Fruit fly (Drosophila melanogaster) whole organism, embryonic: ENCODE results near the gene nanos.

Source experiments
- Adf1 ChIP-seq: fragments of 200-800 bp; sonication (Bioruptor generic); IDR thresholded peaks from 2 replicates; pipeline ENCODE4 v1.3.6; 2022; ENCODE audit warnings: missing biosample characterization, missing genetic modification characterization
- CG1024 ChIP-seq: fragments of 200-800 bp; sonication (Bioruptor generic); IDR thresholded peaks from 2 replicates; pipeline ENCODE4 v1.3.6; 2022; ENCODE audit warnings: missing biosample characterization, missing genetic modification characterization
- CG11093 ChIP-seq: fragments of 200-800 bp; sonication (Bioruptor generic); IDR thresholded peaks from 3 replicates; pipeline ENCODE4 v1.3.6; 2022; ENCODE audit warnings: missing biosample characterization, missing genetic modification characterization
- CG11504 ChIP-seq: fragments of 200-800 bp; sonication (Bioruptor generic); optimal IDR thresholded peaks from 3 replicates; lab custom pipeline; 2019; ENCODE audit warnings: missing biosample characterization, mild to moderate bottlenecking, missing genetic modification characterization, moderate library complexity
- CG12299 ChIP-seq: fragments of 200-800 bp; sonication (Bioruptor generic); optimal IDR thresholded peaks from 2 replicates; lab custom pipeline; 2018; ENCODE audit warnings: missing biosample characterization, mild to moderate bottlenecking, missing genetic modification characterization
- CG17186 ChIP-seq: fragments of 200-800 bp; sonication (Bioruptor generic); optimal IDR thresholded peaks from 3 replicates; lab custom pipeline; 2017; ENCODE audit warnings: missing biosample characterization, missing genetic modification reagents, missing genetic modification characterization
- CG17568 ChIP-seq: fragments of 200-800 bp; sonication (Bioruptor generic); optimal IDR thresholded peaks from 2 replicates; lab custom pipeline; 2018; ENCODE audit warnings: missing biosample characterization, mild to moderate bottlenecking, missing genetic modification characterization, moderate library complexity
- CG18262 ChIP-seq: fragments of 200-800 bp; optimal IDR thresholded peaks from 3 replicates; lab custom pipeline; 2019; ENCODE audit warnings: missing biosample characterization, mild to moderate bottlenecking, missing genetic modification characterization, moderate library complexity
- CG18599 ChIP-seq: fragments of 200-800 bp; sonication (Bioruptor generic); optimal IDR thresholded peaks from 3 replicates; lab custom pipeline; 2017; ENCODE audit warnings: missing biosample characterization, missing genetic modification characterization, mild to moderate bottlenecking, moderate library complexity, missing genetic modification reagents
- CG18619 ChIP-seq: fragments of 200-800 bp; sonication (Bioruptor generic); optimal IDR thresholded peaks from 3 replicates; lab custom pipeline; 2017; ENCODE audit warnings: missing biosample characterization, mild to moderate bottlenecking, missing genetic modification characterization
- CG2199 ChIP-seq: fragments of 200-800 bp; sonication (Bioruptor generic); IDR thresholded peaks from 3 replicates; pipeline ENCODE4 v1.3.6; 2022; ENCODE audit warnings: missing biosample characterization, missing genetic modification characterization
- CG33557 ChIP-seq: fragments of 200-800 bp; sonication (Bioruptor generic); optimal IDR thresholded peaks from 2 replicates; lab custom pipeline; 2019; ENCODE audit warnings: missing biosample characterization, mild to moderate bottlenecking, missing genetic modification characterization, moderate library complexity
- CG34422 ChIP-seq: fragments of 200-800 bp; sonication (Bioruptor generic); IDR thresholded peaks from 3 replicates; pipeline ENCODE4 v1.3.6; 2022; ENCODE audit warnings: missing biosample characterization, missing genetic modification characterization
- CG43689 ChIP-seq: fragments of 200-800 bp; sonication (Bioruptor generic); IDR thresholded peaks from 2 replicates; pipeline ENCODE4 v1.3.6; 2022; ENCODE audit warnings: missing biosample characterization, missing genetic modification characterization
- CG4404 ChIP-seq: fragments of 200-800 bp; sonication (Bioruptor generic); IDR thresholded peaks from 2 replicates; pipeline ENCODE4 v1.3.6; 2022; ENCODE audit warnings: missing biosample characterization, missing genetic modification characterization
- CG4820 ChIP-seq: fragments of 200-800 bp; sonication (Bioruptor generic); optimal IDR thresholded peaks from 3 replicates; lab custom pipeline; 2016; ENCODE audit warnings: missing biosample characterization, missing genetic modification characterization
- CG8290 ChIP-seq, 3 experiments: fragments of 200-800 bp; sonication (Bioruptor generic); optimal IDR thresholded peaks; 2 replicates each; lab custom pipeline; 2016 to 2019; ENCODE audit warnings: missing biosample characterization in 3 of 3, missing genetic modification characterization in 3 of 3, mild to moderate bottlenecking in 2 of 3, moderate library complexity in 1 of 3
- CG9932 ChIP-seq: fragments of 200-800 bp; sonication (Bioruptor generic); IDR thresholded peaks from 2 replicates; pipeline ENCODE4 v1.3.6; 2022; ENCODE audit warnings: missing biosample characterization, missing genetic modification characterization
- D ChIP-seq, 2 experiments: fragments of 200-800 bp in 1 of 2; fragments of >200 bp in 1 of 2; sonication (Bioruptor generic) in 1 of 2; optimal IDR thresholded peaks; 2 replicates in 1 of 2; 3 replicates in 1 of 2; lab custom pipeline; 2017; ENCODE audit warnings: mild to moderate bottlenecking in 1 of 2, missing biosample characterization in 1 of 2, missing genetic modification characterization in 1 of 2, missing genetic modification reagents in 1 of 2
- Dref ChIP-seq: fragments of 200-800 bp; sonication (Bioruptor generic); IDR thresholded peaks from 2 replicates; pipeline ENCODE4 v1.3.6; 2022; ENCODE audit warnings: missing biosample characterization, missing genetic modification characterization
- H2.0 ChIP-seq: fragments of 200-800 bp; sonication (Bioruptor generic); IDR thresholded peaks from 2 replicates; pipeline ENCODE4 v1.3.6; 2022; ENCODE audit warnings: missing biosample characterization, missing genetic modification characterization
- HHEX ChIP-seq: fragments of 200-800 bp; sonication (Bioruptor generic); optimal IDR thresholded peaks from 3 replicates; lab custom pipeline; 2017; ENCODE audit warnings: missing biosample characterization, mild to moderate bottlenecking, missing genetic modification characterization, missing genetic modification reagents
- HLH54F ChIP-seq: fragments of 200-800 bp; sonication (Bioruptor generic); optimal IDR thresholded peaks from 3 replicates; lab custom pipeline; 2016; ENCODE audit warnings: missing biosample characterization, missing genetic modification characterization
- Hmx ChIP-seq: fragments of 200-800 bp; sonication (Bioruptor generic); optimal IDR thresholded peaks from 2 replicates; lab custom pipeline; 2016; ENCODE audit warnings: missing biosample characterization, missing genetic modification characterization
- Jarid2 ChIP-seq: fragments of 200-800 bp; sonication (Bioruptor generic); optimal IDR thresholded peaks from 3 replicates; lab custom pipeline; 2017; ENCODE audit warnings: mild to moderate bottlenecking, missing biosample characterization, missing genetic modification reagents, missing genetic modification characterization
- MBD-R2 ChIP-seq: fragments of 200-800 bp; sonication (Bioruptor generic); IDR thresholded peaks from 2 replicates; pipeline ENCODE4 v1.3.6; 2022; ENCODE audit warnings: missing biosample characterization, missing genetic modification characterization
- NFAT ChIP-seq: fragments of 200-800 bp; sonication (Bioruptor generic); IDR thresholded peaks from 2 replicates; pipeline ENCODE4 v1.3.6; 2022; ENCODE audit warnings: missing biosample characterization, missing genetic modification characterization
- Neu2 ChIP-seq: fragments of 200-800 bp; sonication (Bioruptor generic); optimal IDR thresholded peaks from 3 replicates; lab custom pipeline; 2016; ENCODE audit warnings: missing biosample characterization, missing genetic modification characterization, borderline replicate concordance
- Pdp1 ChIP-seq, 2 experiments: fragments of 200-800 bp; sonication (Bioruptor generic); optimal IDR thresholded peaks; 3 replicates each; lab custom pipeline; 2016; ENCODE audit warnings: missing biosample characterization in 2 of 2, missing genetic modification characterization in 2 of 2, mild to moderate bottlenecking in 1 of 2, moderate library complexity in 1 of 2
- Sox102F ChIP-seq: fragments of 200-800 bp; sonication (Bioruptor generic); optimal IDR thresholded peaks from 2 replicates; lab custom pipeline; 2018; ENCODE audit warnings: missing biosample characterization, mild to moderate bottlenecking, missing genetic modification characterization, moderate library complexity
- Xbp1 ChIP-seq: fragments of 200-800 bp; sonication (Bioruptor generic); optimal IDR thresholded peaks from 3 replicates; lab custom pipeline; 2016; ENCODE audit warnings: missing biosample characterization, mild to moderate bottlenecking, missing genetic modification characterization
- az2 ChIP-seq: fragments of 200-800 bp; sonication (Bioruptor generic); optimal IDR thresholded peaks from 3 replicates; lab custom pipeline; 2016; ENCODE audit warnings: missing biosample characterization, missing genetic modification characterization
- bsh ChIP-seq, 2 experiments: fragments of 200-800 bp; sonication (Bioruptor generic); optimal IDR thresholded peaks; 2 replicates each; lab custom pipeline; 2017 to 2018; ENCODE audit warnings: mild to moderate bottlenecking in 2 of 2, missing biosample characterization in 2 of 2, missing genetic modification characterization in 2 of 2, moderate library complexity in 1 of 2
- cas ChIP-seq: fragments of 200-800 bp; sonication (Bioruptor generic); IDR thresholded peaks from 2 replicates; pipeline ENCODE4 v1.3.6; 2022; ENCODE audit warnings: missing biosample characterization, missing genetic modification characterization
- caup ChIP-seq: fragments of 200-800 bp; sonication (Bioruptor generic); optimal IDR thresholded peaks from 3 replicates; lab custom pipeline; 2017; ENCODE audit warnings: missing biosample characterization, mild to moderate bottlenecking, missing genetic modification characterization, moderate library complexity; ENCODE audit not compliant: severe bottlenecking
- chif ChIP-seq, 2 experiments: fragments of 200-800 bp; sonication (Bioruptor generic); optimal IDR thresholded peaks; 3 replicates each; lab custom pipeline; 2016; ENCODE audit warnings: missing biosample characterization in 2 of 2, missing genetic modification characterization in 2 of 2
- cwo ChIP-seq: fragments of 200-800 bp; sonication (Bioruptor generic); optimal IDR thresholded peaks from 3 replicates; lab custom pipeline; 2017; ENCODE audit warnings: missing biosample characterization, missing genetic modification characterization, mild to moderate bottlenecking, moderate library complexity, missing genetic modification reagents
- dm ChIP-seq: fragments of 200-800 bp; sonication (Bioruptor generic); optimal IDR thresholded peaks from 3 replicates; lab custom pipeline; 2016; ENCODE audit warnings: missing biosample characterization, missing genetic modification characterization
- eyg ChIP-seq: fragments of 200-800 bp; sonication (Bioruptor generic); optimal IDR thresholded peaks from 3 replicates; lab custom pipeline; 2016; ENCODE audit warnings: missing biosample characterization, missing genetic modification characterization
- gfzf ChIP-seq: fragments of 200-800 bp; sonication (Bioruptor generic); optimal IDR thresholded peaks from 2 replicates; lab custom pipeline; 2016; ENCODE audit warnings: missing biosample characterization, mild to moderate bottlenecking, missing genetic modification characterization, moderate library complexity
- hkb ChIP-seq, 2 experiments: fragments of 200-800 bp in 1 of 2; fragments of >200 bp in 1 of 2; sonication (Bioruptor generic) in 1 of 2; IDR thresholded peaks in 1 of 2; optimal IDR thresholded peaks in 1 of 2; 2 replicates each; pipeline versions ENCODE4 v1.3.6 to Lab custom; 2017 to 2022; ENCODE audit warnings: missing biosample characterization in 1 of 2, missing genetic modification characterization in 1 of 2
- insv ChIP-seq, 2 experiments: fragments of 200-800 bp; sonication (Bioruptor generic); optimal IDR thresholded peaks; 3 replicates each; lab custom pipeline; 2016 to 2018; ENCODE audit warnings: missing biosample characterization in 2 of 2, missing genetic modification characterization in 2 of 2
- jigr1 ChIP-seq: fragments of 200-800 bp; sonication (Bioruptor generic); IDR thresholded peaks from 3 replicates; pipeline ENCODE4 v1.3.6; 2022; ENCODE audit warnings: missing biosample characterization, missing genetic modification characterization
- kni ChIP-seq: fragments of 200-800 bp; sonication (Bioruptor generic); optimal IDR thresholded peaks from 3 replicates; lab custom pipeline; 2017; ENCODE audit warnings: mild to moderate bottlenecking, missing biosample characterization, missing genetic modification reagents, missing genetic modification characterization
- nau ChIP-seq: fragments of 200-800 bp; sonication (Bioruptor generic); optimal IDR thresholded peaks from 3 replicates; lab custom pipeline; 2017; ENCODE audit warnings: missing biosample characterization, mild to moderate bottlenecking, missing genetic modification characterization, missing genetic modification reagents
- repo ChIP-seq: fragments of 200-800 bp; sonication (Bioruptor generic); optimal IDR thresholded peaks from 2 replicates; lab custom pipeline; 2016; ENCODE audit warnings: missing biosample characterization, missing genetic modification characterization
- sens ChIP-seq: fragments of 200-800 bp; sonication (Bioruptor generic); peaks from one replicate; lab custom pipeline; 2016; ENCODE audit warnings: missing biosample characterization, missing genetic modification characterization
- sob ChIP-seq: fragments of 200-800 bp; sonication (Bioruptor generic); IDR thresholded peaks from 2 replicates; pipeline ENCODE4 v1.3.6; 2022; ENCODE audit warnings: missing biosample characterization, missing genetic modification characterization
- tup ChIP-seq: fragments of 200-800 bp; sonication (Bioruptor generic); optimal IDR thresholded peaks from 2 replicates; lab custom pipeline; 2016; ENCODE audit warnings: missing biosample characterization, mild to moderate bottlenecking, missing genetic modification characterization, moderate library complexity

nanos gene

dm6 chr3R:19182848-19183247 lies 25.8 kb downstream of the nanos start (continued):
- TF ChIP-seq CG11504 (tag; lab: Kevin White, UChicago), result peak; percentile 10
- no peak for TF ChIP-seq hkb (optimal IDR thresholded peaks at IDR 0.05; lab: Kevin White, UChicago)
- no peak for TF ChIP-seq hkb (GFP tag; IDR thresholded peaks at IDR 0.05; lab: Robert Waterston, UW)
- no peak for TF ChIP-seq chif (GFP tag; optimal IDR thresholded peaks at IDR 0.05; lab: Kevin White, UChicago)
- no peak for TF ChIP-seq Adf1 (GFP tag; lab: Robert Waterston, UW)
- no peak for TF ChIP-seq CG8290 (GFP tag; optimal IDR thresholded peaks at IDR 0.05; lab: Kevin White, UChicago)
- peak in 1 of 2 experiments; percentile 21 for TF ChIP-seq CG8290 (tag; optimal IDR thresholded peaks at IDR 0.05; lab: Kevin White, UChicago)
- TF ChIP-seq CG34422 (GFP tag; lab: Robert Waterston, UW), result no peak
- no peak for TF ChIP-seq MBD-R2
- TF ChIP-seq insv (GFP tag; optimal IDR thresholded peaks at IDR 0.05; lab: Kevin White, UChicago), result no peak
- no peak for TF ChIP-seq Xbp1
- no peak for TF ChIP-seq Dref
- peak; percentile 4 to 37 for TF ChIP-seq bsh (GFP tag; optimal IDR thresholded peaks at IDR 0.05; lab: Kevin White, UChicago)
- no peak for TF ChIP-seq Pdp1 (GFP tag; optimal IDR thresholded peaks at IDR 0.05; lab: Kevin White, UChicago)
- peak; percentile 63 for TF ChIP-seq sens (GFP tag; lab: Kevin White, UChicago)
- no peak for TF ChIP-seq sob
- TF ChIP-seq Hmx (GFP tag; lab: Kevin White, UChicago), result no peak
- TF ChIP-seq CG9932, result no peak
- no peak for TF ChIP-seq NFAT (GFP tag; lab: Robert Waterston, UW)
- no peak for TF ChIP-seq CG4404 (GFP tag; lab: Robert Waterston, UW)
- no peak for TF ChIP-seq HLH54F
- no peak for TF ChIP-seq tup (GFP tag; lab: Kevin White, UChicago)
- TF ChIP-seq CG4820, result no peak
- peak; percentile 20 for TF ChIP-seq CG12299 (tag; lab: Kevin White, UChicago)
- no peak for TF ChIP-seq CG18262 (tag; lab: Kevin White, UChicago)
- TF ChIP-seq Jarid2 (GFP tag; lab: Kevin White, UChicago), result peak; percentile 24
- TF ChIP-seq CG18599, result no peak
- no peak for TF ChIP-seq Neu2
- TF ChIP-seq eyg (GFP tag; lab: Kevin White, UChicago), result no peak
- TF ChIP-seq cwo (GFP tag; lab: Kevin White, UChicago), result no peak
- TF ChIP-seq gfzf, result no peak
- no peak for TF ChIP-seq caup (GFP tag; lab: Kevin White, UChicago)
- TF ChIP-seq CG43689 (GFP tag; lab: Robert Waterston, UW), result no peak
- TF ChIP-seq D (optimal IDR thresholded peaks at IDR 0.05; lab: Kevin White, UChicago), result no peak
- peak; percentile 56 for TF ChIP-seq D (GFP tag; optimal IDR thresholded peaks at IDR 0.05; lab: Kevin White, UChicago)
- no peak for TF ChIP-seq CG2199 (GFP tag; lab: Robert Waterston, UW)
- no peak for TF ChIP-seq dm (GFP tag; lab: Kevin White, UChicago)
- peak; percentile 28 for TF ChIP-seq nau (GFP tag; lab: Kevin White, UChicago)
- TF ChIP-seq repo, result no peak
- no peak for TF ChIP-seq jigr1
- peak; percentile 46 for TF ChIP-seq HHEX
- TF ChIP-seq CG1024 (GFP tag; lab: Robert Waterston, UW), result peak; percentile 44; the same call in 1 of the 2 replicates
- TF ChIP-seq az2, result no peak
- TF ChIP-seq CG17568, result peak; percentile 3
- no peak for TF ChIP-seq cas (GFP tag; lab: Robert Waterston, UW)
- TF ChIP-seq H2.0 (GFP tag; lab: Robert Waterston, UW), result no peak
- no peak for TF ChIP-seq CG33557
- peak; percentile 41 for TF ChIP-seq Sox102F
- no peak for TF ChIP-seq CG18619 (GFP tag; lab: Kevin White, UChicago)
- TF ChIP-seq CG17186 (GFP tag; lab: Kevin White, UChicago), result no peak
- TF ChIP-seq CG11093 (GFP tag; lab: Robert Waterston, UW), result peak; percentile 33; the same call in 1 of the 3 replicates
- peak; percentile 86 for TF ChIP-seq kni
